Fruit fly (Drosophila melanogaster): ENCODE results near the gene hng3.
A peak's percentile ranks its signal among the peaks of the same experiment; 100 is the strongest.

The hng3 gene

dm6 chr3L:784111-784960, 29.0 kb upstream of the hng3 start (continued):
- no peak for TF ChIP-seq CG9705 (GFP tag; optimal IDR thresholded peaks at IDR 0.05)
- no peak for TF ChIP-seq Abd-B (GFP tag; optimal IDR thresholded peaks at IDR 0.05)
- no peak for TF ChIP-seq lola (GFP tag; optimal IDR thresholded peaks at IDR 0.05)
- no peak for TF ChIP-seq Hr78 (GFP tag; optimal IDR thresholded peaks at IDR 0.05)
- TF ChIP-seq h (GFP tag; optimal IDR thresholded peaks at IDR 0.05), result peak; percentile 95
- peak; percentile 88 for TF ChIP-seq psq (GFP tag; optimal IDR thresholded peaks at IDR 0.05)

- TF ChIP-seq HLH106 (tag; optimal IDR thresholded peaks at IDR 0.05) (no peak), Dfd (GFP tag; optimal IDR thresholded peaks at IDR 0.05) (no peak), brk (GFP tag; optimal IDR thresholded peaks at IDR 0.05) (no peak), Hr83 (GFP tag; optimal IDR thresholded peaks at IDR 0.05; ENCODE audit: poor library complexity, severe bottlenecking) (no peak), CG9705 (GFP tag; optimal IDR thresholded peaks at IDR 0.05) (no peak), h (GFP tag; optimal IDR thresholded peaks at IDR 0.05) (no peak), sage (GFP tag; optimal IDR thresholded peaks at IDR 0.05) (no peak)
Measured at dm6 chr3L:782937-783336, 27.6 kb upstream of the hng3 start.

dm6 chr3L:782521-782920, 27.2 kb upstream of the hng3 start:
- TF ChIP-seq brk (GFP tag; optimal IDR thresholded peaks at IDR 0.05) (no peak), lola (GFP tag; optimal IDR thresholded peaks at IDR 0.05) (no peak), sage (GFP tag; optimal IDR thresholded peaks at IDR 0.05) (no peak), GATAd (GFP tag; optimal IDR thresholded peaks at IDR 0.05) (no peak), Dfd (GFP tag; optimal IDR thresholded peaks at IDR 0.05) (no peak), Abd-B (GFP tag; optimal IDR thresholded peaks at IDR 0.05) (no peak), Sp1 (GFP tag; optimal IDR thresholded peaks at IDR 0.05) (no peak), jim (GFP tag; optimal IDR thresholded peaks at IDR 0.05) (no peak), psq (GFP tag; optimal IDR thresholded peaks at IDR 0.05) (no peak), dl (GFP tag; optimal IDR thresholded peaks at IDR 0.05; ENCODE audit: insufficient read depth in 1 of 2, partially characterized antibody in 2 of 2) (no peak), CrebA (GFP tag; optimal IDR thresholded peaks at IDR 0.05; ENCODE audit: borderline replicate concordance) (no peak), CG9705 (GFP tag; optimal IDR thresholded peaks at IDR 0.05) (no peak), HLH106 (tag; optimal IDR thresholded peaks at IDR 0.05) (no peak), Rel (GFP tag; optimal IDR thresholded peaks at IDR 0.05) (no peak), Rel (tag; optimal IDR thresholded peaks at IDR 0.05) (no peak), Hnf4 (GFP tag; optimal IDR thresholded peaks at IDR 0.05) (no peak), ey (GFP tag; optimal IDR thresholded peaks at IDR 0.05) (no peak), tai (GFP tag; optimal IDR thresholded peaks at IDR 0.05) (no peak), N (GFP tag; optimal IDR thresholded peaks at IDR 0.05) (no peak), fru (GFP tag; optimal IDR thresholded peaks at IDR 0.05) (no peak), rgr (GFP tag; optimal IDR thresholded peaks at IDR 0.05) (no peak)

- TF ChIP-seq CrebA (GFP tag; optimal IDR thresholded peaks at IDR 0.05; ENCODE audit: borderline replicate concordance) (no peak), Abd-B (GFP tag; optimal IDR thresholded peaks at IDR 0.05) (no peak), usp (GFP tag; optimal IDR thresholded peaks at IDR 0.05) (no peak), tai (GFP tag; optimal IDR thresholded peaks at IDR 0.05) (no peak), ey (GFP tag; optimal IDR thresholded peaks at IDR 0.05) (no peak), sv (GFP tag; optimal IDR thresholded peaks at IDR 0.05) (no peak), foxo (GFP tag; optimal IDR thresholded peaks at IDR 0.05) (no peak)
Measured at dm6 chr3L:781702-782314, 26.5 kb upstream of the hng3 start.

dm6 chr3L:780867-781701, 25.8 kb upstream of the hng3 start:
- TF ChIP-seq psq (GFP tag; optimal IDR thresholded peaks at IDR 0.05), result peak; percentile 95
- peak; percentile 95 for TF ChIP-seq Hnf4 (GFP tag; optimal IDR thresholded peaks at IDR 0.05)
- peak; percentile 80 for TF ChIP-seq CG32264 (GFP tag; optimal IDR thresholded peaks at IDR 0.05)
- TF ChIP-seq sv (GFP tag; optimal IDR thresholded peaks at IDR 0.05), result peak; percentile 94
- TF ChIP-seq woc (GFP tag; optimal IDR thresholded peaks at IDR 0.05), result peak; percentile 76
- peak; percentile 72 for TF ChIP-seq GATAd (GFP tag; optimal IDR thresholded peaks at IDR 0.05)
- no peak for TF ChIP-seq N (GFP tag; optimal IDR thresholded peaks at IDR 0.05)
- peak; percentile 91 for TF ChIP-seq br (GFP tag; optimal IDR thresholded peaks at IDR 0.05)
- TF ChIP-seq jim (GFP tag; optimal IDR thresholded peaks at IDR 0.05), result no peak
- TF ChIP-seq ey (GFP tag; optimal IDR thresholded peaks at IDR 0.05), result peak; percentile 92
- TF ChIP-seq Hr78 (GFP tag; optimal IDR thresholded peaks at IDR 0.05), result no peak
- TF ChIP-seq rgr (GFP tag; optimal IDR thresholded peaks at IDR 0.05), result peak; percentile 97
- TF ChIP-seq h (GFP tag; optimal IDR thresholded peaks at IDR 0.05), result peak; percentile 94
- peak; percentile 65 for TF ChIP-seq dmrt93B (GFP tag; optimal IDR thresholded peaks at IDR 0.05)
- no peak for TF ChIP-seq usp (GFP tag; optimal IDR thresholded peaks at IDR 0.05)
- peak; percentile 75 for TF ChIP-seq CrebA (GFP tag; optimal IDR thresholded peaks at IDR 0.05; ENCODE audit: borderline replicate concordance)
- no peak for TF ChIP-seq Dfd (GFP tag; optimal IDR thresholded peaks at IDR 0.05)
- peak; percentile 46 for TF ChIP-seq Mio (GFP tag; optimal IDR thresholded peaks at IDR 0.05)
- peak in 1 of 2 experiments; percentile 37 for TF ChIP-seq dl (GFP tag; optimal IDR thresholded peaks at IDR 0.05; ENCODE audit: insufficient read depth in 1 of 2, partially characterized antibody in 2 of 2)
- TF ChIP-seq dsf (GFP tag; optimal IDR thresholded peaks at IDR 0.05; ENCODE audit: borderline replicate concordance), result peak; percentile 82
- peak; percentile 85 for TF ChIP-seq tai (GFP tag; optimal IDR thresholded peaks at IDR 0.05)
- TF ChIP-seq lola (GFP tag; optimal IDR thresholded peaks at IDR 0.05), result no peak
- TF ChIP-seq sage (GFP tag; optimal IDR thresholded peaks at IDR 0.05), result peak; percentile 63
- peak; percentile 69 for TF ChIP-seq CG9705 (GFP tag; optimal IDR thresholded peaks at IDR 0.05)
- TF ChIP-seq Abd-B (GFP tag; optimal IDR thresholded peaks at IDR 0.05), result no peak
